Worm (Caenorhabditis elegans): ENCODE data around the gene F26C11.3.

ce11 chrII:9956116-9956515 is 41.2 kb upstream of the F26C11.3 start:
- TF ChIP-seq Y75B8A.6 (GFP tag; IDR thresholded peaks at IDR 0.05) (no peak), R02D3.7 (tag; optimal IDR thresholded peaks at IDR 0.05) (no peak), snpc-4 (tag; optimal IDR thresholded peaks at IDR 0.05) (no peak), pha-4 (GFP tag; IDR thresholded peaks at IDR 0.05) (no peak), pha-4 (tag; optimal IDR thresholded peaks at IDR 0.05) (no peak), ama-1 (optimal IDR thresholded peaks at IDR 0.05) (no peak)

All from whole organism, L4 larva.